Worm (Caenorhabditis elegans) whole organism, L4 larva: ENCODE data around the gene pes-23.
A peak's percentile ranks its signal among the peaks of the same experiment; 100 is the strongest.

ENCODE experiments used
- D1046.2 ChIP-seq: fragments of 200-800 bp; sonication (Bioruptor generic); IDR thresholded peaks from 2 replicates; pipeline ENCODE4 v1.3.6; 2022; ENCODE audit warnings: missing genetic modification characterization, missing compliant biosample characterization
- F10B5.3 ChIP-seq: sonication (generic microtip); optimal IDR thresholded peaks from 2 replicates; lab custom pipeline; 2016; ENCODE audit warnings: mild to moderate bottlenecking, missing genetic modification characterization, missing compliant biosample characterization
- F44E2.7 ChIP-seq: fragments of 200-800 bp; sonication (Bioruptor generic); IDR thresholded peaks from 2 replicates; pipeline ENCODE4 v2.1.2; 2022; ENCODE audit warnings: missing genetic modification characterization, missing compliant biosample characterization
- F49E8.2 ChIP-seq: sonication (generic microtip); optimal IDR thresholded peaks from 2 replicates; lab custom pipeline; 2016; ENCODE audit warnings: missing compliant biosample characterization, mild to moderate bottlenecking, missing genetic modification characterization, borderline replicate concordance
- T20F7.1 ChIP-seq: fragments of 200-800 bp; sonication (Bioruptor generic); optimal IDR thresholded peaks from 2 replicates; lab custom pipeline; 2018; ENCODE audit warnings: mild to moderate bottlenecking, missing genetic modification characterization, missing compliant biosample characterization
- Y48G9A.11 ChIP-seq: fragments of 200-800 bp; sonication (Bioruptor generic); IDR thresholded peaks from 2 replicates; pipeline ENCODE4 v1.3.6; 2022; ENCODE audit warnings: missing genetic modification reagents, missing genetic modification characterization, missing compliant biosample characterization
- Y75B8A.6 ChIP-seq: fragments of 200-800 bp; sonication (Bioruptor generic); IDR thresholded peaks from 2 replicates; pipeline ENCODE4 v1.3.6; 2022; ENCODE audit warnings: missing genetic modification reagents, missing genetic modification characterization, missing compliant biosample characterization
- ZK337.2 ChIP-seq: fragments of 200-800 bp; sonication (Bioruptor generic); IDR thresholded peaks from 2 replicates; pipeline ENCODE4 v1.3.6; 2022; ENCODE audit warnings: missing genetic modification reagents, missing genetic modification characterization, missing compliant biosample characterization
- aha-1 ChIP-seq: fragments of 150-350 bp; peaks from one replicate; lab custom pipeline; 2014; ENCODE audit warnings: missing biosample characterization, missing genetic modification characterization
- ama-1 ChIP-seq: fragments of 150-350 bp; optimal IDR thresholded peaks from 2 replicates; lab custom pipeline; 2014; ENCODE audit warnings: inconsistent platforms, mixed read lengths
- ceh-44 ChIP-seq: fragments of 200-800 bp; sonication (Bioruptor generic); IDR thresholded peaks from 2 replicates; pipeline ENCODE4 v1.3.6; 2022; ENCODE audit warnings: missing genetic modification reagents, missing genetic modification characterization, missing compliant biosample characterization
- ceh-82 ChIP-seq: sonication (generic microtip); optimal IDR thresholded peaks from 2 replicates; lab custom pipeline; 2017; ENCODE audit warnings: missing biosample characterization, missing genetic modification characterization
- cey-2 ChIP-seq: sonication (generic microtip); optimal IDR thresholded peaks from 3 replicates; lab custom pipeline; 2017; ENCODE audit warnings: missing genetic modification characterization, mild to moderate bottlenecking, missing compliant biosample characterization, antibody characterized with exemption, borderline replicate concordance; ENCODE audit not compliant: insufficient read depth
- daf-12 ChIP-seq: fragments of 150-350 bp; optimal IDR thresholded peaks from 2 replicates; lab custom pipeline; 2014; ENCODE audit warnings: missing biosample characterization, missing genetic modification reagents, missing genetic modification characterization
- dmd-8 ChIP-seq: fragments of 200-800 bp; sonication (Bioruptor generic); IDR thresholded peaks from 2 replicates; pipeline ENCODE4 v1.3.6; 2022; ENCODE audit warnings: missing genetic modification characterization, missing compliant biosample characterization
- duxl-1 ChIP-seq: sonication (generic microtip); optimal IDR thresholded peaks from 2 replicates; lab custom pipeline; 2016; ENCODE audit warnings: mild to moderate bottlenecking, missing genetic modification characterization, moderate library complexity, missing compliant biosample characterization; ENCODE audit not compliant: poor library complexity
- dve-1 ChIP-seq: sonication (generic microtip); optimal IDR thresholded peaks from 2 replicates; lab custom pipeline; 2017; ENCODE audit warnings: antibody characterized with exemption, mild to moderate bottlenecking, missing genetic modification characterization, missing compliant biosample characterization; ENCODE audit not compliant: insufficient read depth
- egl-27 ChIP-seq: sonication (generic microtip); optimal IDR thresholded peaks from 3 replicates; lab custom pipeline; 2017; ENCODE audit warnings: missing biosample characterization, missing genetic modification reagents, missing genetic modification characterization
- egl-43 ChIP-seq: fragments of 200-800 bp; sonication (Bioruptor generic); IDR thresholded peaks from 2 replicates; pipeline ENCODE4 v1.3.6; 2022; ENCODE audit warnings: missing genetic modification reagents, missing genetic modification characterization, missing compliant biosample characterization
- fos-1 ChIP-seq: fragments of 150-350 bp; optimal IDR thresholded peaks from 2 replicates; lab custom pipeline; 2014; ENCODE audit warnings: missing biosample characterization, missing genetic modification characterization
- hlh-11 ChIP-seq: fragments of 200-800 bp; sonication (Bioruptor generic); optimal IDR thresholded peaks from 2 replicates; lab custom pipeline; 2018; ENCODE audit warnings: mild to moderate bottlenecking, missing genetic modification characterization, missing compliant biosample characterization
- lin-1 ChIP-seq: fragments of 200-800 bp; sonication (Bioruptor generic); IDR thresholded peaks from 2 replicates; pipeline ENCODE4 v1.3.6; 2022; ENCODE audit warnings: missing genetic modification reagents, missing genetic modification characterization, missing compliant biosample characterization
- lin-15B ChIP-seq: fragments of 150-350 bp; sonication (generic microtip); optimal IDR thresholded peaks from 3 replicates; lab custom pipeline; 2014; ENCODE audit warnings: missing biosample characterization, missing genetic modification characterization
- lin-38 ChIP-seq: fragments of 200-800 bp; sonication (Bioruptor generic); IDR thresholded peaks from 2 replicates; pipeline ENCODE4 v1.3.6; 2022; ENCODE audit warnings: missing genetic modification reagents, missing genetic modification characterization, missing compliant biosample characterization
- lin-39 ChIP-seq: fragments of 150-350 bp; optimal IDR thresholded peaks from 2 replicates; lab custom pipeline; 2014; ENCODE audit warnings: missing biosample characterization, missing genetic modification reagents, missing genetic modification characterization
- nhr-10 ChIP-seq: fragments of 150-350 bp; optimal IDR thresholded peaks from 2 replicates; lab custom pipeline; 2014; ENCODE audit warnings: missing biosample characterization, missing genetic modification characterization
- nhr-102 ChIP-seq: sonication (generic microtip); optimal IDR thresholded peaks from 2 replicates; lab custom pipeline; 2016; ENCODE audit warnings: mild to moderate bottlenecking, missing genetic modification characterization, moderate library complexity, missing compliant biosample characterization
- nhr-111 ChIP-seq: fragments of 200-800 bp; sonication (Bioruptor generic); optimal IDR thresholded peaks from 2 replicates; lab custom pipeline; 2018; ENCODE audit warnings: mild to moderate bottlenecking, missing genetic modification characterization, missing compliant biosample characterization
- nhr-237 ChIP-seq: sonication (generic microtip); optimal IDR thresholded peaks from 2 replicates; lab custom pipeline; 2017; ENCODE audit warnings: missing biosample characterization, missing genetic modification characterization
- nhr-25 ChIP-seq: sonication (generic microtip); optimal IDR thresholded peaks from 2 replicates; lab custom pipeline; 2017; ENCODE audit warnings: missing genetic modification characterization, mild to moderate bottlenecking, missing compliant biosample characterization, antibody characterized with exemption, moderate library complexity, borderline replicate concordance; ENCODE audit not compliant: insufficient read depth
- nhr-28 ChIP-seq: fragments of 150-350 bp; optimal IDR thresholded peaks from 2 replicates; lab custom pipeline; 2014; ENCODE audit warnings: missing biosample characterization, missing genetic modification characterization
- nhr-41 ChIP-seq: fragments of 200-800 bp; sonication (Bioruptor generic); IDR thresholded peaks from 2 replicates; pipeline ENCODE4 v1.3.6; 2022; ENCODE audit warnings: missing genetic modification reagents, missing genetic modification characterization, missing compliant biosample characterization
- nhr-76 ChIP-seq: fragments of 150-350 bp; optimal IDR thresholded peaks from 2 replicates; lab custom pipeline; 2014; ENCODE audit warnings: missing biosample characterization, missing genetic modification characterization
- nhr-77 ChIP-seq: fragments of 150-350 bp; optimal IDR thresholded peaks from 2 replicates; lab custom pipeline; 2014; ENCODE audit warnings: missing biosample characterization, missing genetic modification characterization
- pha-4 ChIP-seq, 2 experiments: fragments of 150-350 bp in 1 of 2; fragments of 200-800 bp in 1 of 2; sonication (Bioruptor generic) in 1 of 2; IDR thresholded peaks in 1 of 2; optimal IDR thresholded peaks in 1 of 2; 2 replicates each; pipeline versions ENCODE4 v1.3.6 to Lab custom; 2014 to 2022; ENCODE audit warnings: missing genetic modification characterization in 2 of 2, missing genetic modification reagents in 2 of 2, missing biosample characterization in 1 of 2, missing compliant biosample characterization in 1 of 2
- saeg-2 ChIP-seq: fragments of 200-800 bp; sonication (Bioruptor generic); IDR thresholded peaks from 2 replicates; pipeline ENCODE4 v1.3.6; 2022; ENCODE audit warnings: missing genetic modification reagents, missing genetic modification characterization, missing compliant biosample characterization
- set-16 ChIP-seq: fragments of 200-800 bp; sonication (Bioruptor generic); IDR thresholded peaks from 2 replicates; pipeline ENCODE4 v1.3.6; 2022; ENCODE audit warnings: missing genetic modification reagents, missing genetic modification characterization, missing compliant biosample characterization
- unc-39 ChIP-seq: sonication (generic microtip); optimal IDR thresholded peaks from 2 replicates; lab custom pipeline; 2017; ENCODE audit warnings: missing biosample characterization, missing genetic modification characterization
- unc-62 ChIP-seq, 3 experiments: fragments of 150-350 bp in 1 of 3; sonication (generic microtip); optimal IDR thresholded peaks in 2 of 3; peaks in 1 of 3; 1 replicate in 1 of 3; 2 replicates in 2 of 3; lab custom pipeline; 2014 to 2017; ENCODE audit warnings: missing biosample characterization in 3 of 3, missing genetic modification characterization in 3 of 3, missing genetic modification reagents in 3 of 3, missing genotype in 1 of 3
- zfp-2 ChIP-seq: sonication (generic microtip); optimal IDR thresholded peaks from 2 replicates; lab custom pipeline; 2016; ENCODE audit warnings: mild to moderate bottlenecking, missing genetic modification characterization, missing compliant biosample characterization
- zfp-3 ChIP-seq: fragments of 200-800 bp; sonication (Bioruptor generic); conservative IDR thresholded peaks from 2 replicates; pipeline ENCODE4 v1.3.6; 2022; ENCODE audit warnings: missing genetic modification reagents, missing genetic modification characterization, missing compliant biosample characterization
- zip-11 ChIP-seq: fragments of 200-800 bp; sonication (Bioruptor generic); IDR thresholded peaks from 2 replicates; pipeline ENCODE4 v1.3.6; 2022; ENCODE audit warnings: missing genetic modification characterization, missing compliant biosample characterization

The pes-23 gene

DNA sequence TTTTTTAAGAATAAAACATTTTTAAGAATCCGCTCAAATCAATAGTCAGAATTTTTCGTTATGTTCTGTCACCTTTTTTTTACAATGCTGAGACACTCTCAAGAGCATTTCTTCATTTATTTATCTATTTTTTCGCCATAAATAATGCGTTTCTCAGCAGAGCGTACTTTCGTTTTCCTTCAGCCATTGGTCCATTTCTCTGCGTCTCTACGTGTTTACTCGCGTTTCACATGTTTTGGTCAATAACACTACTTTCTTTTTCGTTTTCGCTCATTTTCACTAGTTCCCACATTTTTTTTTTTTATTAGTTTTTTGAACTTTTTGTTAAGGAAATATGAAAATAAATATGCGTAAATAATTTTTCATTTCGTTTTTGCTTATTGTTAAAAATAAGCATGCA, 33.3 kb downstream of the pes-23 start (continued):
- no peak for TF ChIP-seq F49E8.2 (tag; lab: Kevin White, UChicago)
- no peak for TF ChIP-seq set-16 (GFP tag; lab: Robert Waterston, UW)
- no peak for TF ChIP-seq zip-11 (GFP tag; lab: Robert Waterston, UW)
- TF ChIP-seq egl-27 (tag; lab: Kevin White, UChicago), result no peak
- peak; percentile 52 for TF ChIP-seq nhr-77 (tag; lab: Kevin White, UChicago)
- no peak for TF ChIP-seq lin-15B (tag; lab: Kevin White, UChicago)
- no peak for TF ChIP-seq duxl-1
- TF ChIP-seq Y48G9A.11 (GFP tag; lab: Robert Waterston, UW), result no peak
- TF ChIP-seq hlh-11 (tag; lab: Kevin White, UChicago), result peak; percentile 40
- no peak for TF ChIP-seq ZK337.2
- TF ChIP-seq nhr-25 (tag; lab: Kevin White, UChicago), result no peak
- TF ChIP-seq nhr-102 (tag; lab: Kevin White, UChicago), result no peak
- TF ChIP-seq daf-12, result no peak
- no peak for TF ChIP-seq zfp-2 (tag; lab: Kevin White, UChicago)
- TF ChIP-seq nhr-237 (tag; lab: Kevin White, UChicago), result no peak
- no peak for TF ChIP-seq nhr-111
- TF ChIP-seq aha-1, result peak; percentile 78
- no peak for TF ChIP-seq egl-43 (GFP tag; lab: Robert Waterston, UW)
- TF ChIP-seq zfp-3, result no peak
- peak; percentile 53 for TF ChIP-seq dve-1 (tag; lab: Kevin White, UChicago)
- TF ChIP-seq unc-39 (tag; lab: Kevin White, UChicago), result no peak
- TF ChIP-seq dmd-8 (GFP tag; lab: Robert Waterston, UW), result no peak
- no peak for TF ChIP-seq pha-4 (GFP tag; IDR thresholded peaks at IDR 0.05; lab: Robert Waterston, UW)
- peak; percentile 74 for TF ChIP-seq pha-4 (tag; optimal IDR thresholded peaks at IDR 0.05; lab: Kevin White, UChicago)
- TF ChIP-seq F10B5.3 (tag; lab: Kevin White, UChicago), result no peak
- no peak for TF ChIP-seq Y75B8A.6 (GFP tag; lab: Robert Waterston, UW)
- TF ChIP-seq T20F7.1 (GFP tag; lab: Kevin White, UChicago), result no peak

DNA sequence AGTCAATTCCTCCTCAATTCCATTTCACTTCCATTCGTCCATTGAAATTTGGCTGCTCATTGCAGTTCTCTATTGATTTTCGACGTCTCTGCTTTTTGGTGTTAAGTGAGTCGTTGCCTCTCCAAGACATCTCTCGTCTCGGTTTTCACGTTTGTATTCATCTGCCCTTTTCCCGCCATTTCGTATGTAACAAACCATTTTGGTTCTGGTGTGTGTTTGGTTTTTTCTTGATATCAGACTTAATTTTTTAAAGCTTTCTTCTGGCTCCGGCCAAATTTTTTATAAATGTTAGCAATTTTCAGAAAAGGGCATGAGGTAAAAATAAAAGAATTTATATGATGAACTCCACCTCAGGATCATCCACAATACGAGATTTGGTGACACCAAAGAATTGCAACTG, 34.3 kb downstream of the pes-23 start, which contains the start of gene C16E9.2:
C16E9.2 (plus strand) TSS at position 301 of the 400 bp plus-strand sequence.
- TF ChIP-seq saeg-2, result no peak
- peak in 1 of 2 experiments; percentile 35 for TF ChIP-seq unc-62 (GFP tag; optimal IDR thresholded peaks at IDR 0.05 in 1 of 2; lab: Kevin White, UChicago)
- no peak for TF ChIP-seq unc-62 (tag; optimal IDR thresholded peaks at IDR 0.05; lab: Kevin White, UChicago)

DNA sequence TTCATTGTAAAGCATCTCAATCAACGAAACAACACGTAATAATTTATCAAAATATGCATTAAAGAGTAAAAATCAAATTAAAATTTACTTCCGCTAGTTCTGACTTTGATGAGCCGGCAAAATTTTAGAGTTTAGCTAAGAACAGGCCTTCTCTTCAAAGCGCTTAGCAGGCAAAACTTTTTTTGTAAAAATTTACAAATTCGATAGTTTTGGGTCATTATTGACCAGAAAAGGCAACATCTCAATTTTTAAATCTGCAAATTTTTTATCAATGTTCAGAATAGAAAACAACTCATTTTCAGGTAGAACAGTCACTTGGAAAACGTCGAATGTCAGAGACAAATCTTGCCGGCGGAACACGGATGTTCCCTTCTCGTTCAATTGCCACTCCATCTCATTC, 36.6 kb downstream of the pes-23 start:
- TF ChIP-seq aha-1 (peak; percentile 8), unc-62 (GFP tag; optimal IDR thresholded peaks at IDR 0.05 in 1 of 2; lab: Kevin White, UChicago) (peak in 1 of 2 experiments; percentile 93), unc-62 (tag; optimal IDR thresholded peaks at IDR 0.05; lab: Kevin White, UChicago) (no peak), ceh-44 (no peak)

DNA sequence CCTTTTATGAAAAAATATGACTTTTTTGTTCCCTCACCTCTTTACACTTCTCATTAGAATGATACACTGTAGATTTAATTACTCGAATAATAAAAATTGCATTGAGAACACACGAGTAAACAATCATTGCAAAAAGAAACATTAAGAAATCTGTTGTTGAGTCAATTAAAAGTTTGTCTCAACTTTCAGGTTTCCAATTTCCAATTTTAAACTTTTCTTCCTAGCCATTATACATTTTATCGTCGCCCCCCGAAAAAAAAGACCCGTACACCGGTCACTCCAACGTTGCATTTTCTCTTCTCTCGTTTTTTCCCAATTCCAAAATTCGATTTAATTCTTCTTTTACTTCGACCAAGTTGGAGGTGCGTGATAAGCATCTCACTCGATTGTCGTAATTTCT, 38.7 kb downstream of the pes-23 start, which contains the start of gene C16E9.1:
C16E9.1 (plus strand) TSS at position 301 of the 400 bp plus-strand sequence.
- TF ChIP-seq lin-39 (tag; lab: Kevin White, UChicago) (no peak), egl-43 (GFP tag; lab: Robert Waterston, UW) (no peak), saeg-2 (no peak), cey-2 (tag; lab: Kevin White, UChicago) (no peak), ZK337.2 (no peak), dmd-8 (GFP tag; lab: Robert Waterston, UW) (no peak), Y75B8A.6 (GFP tag; lab: Robert Waterston, UW) (no peak), fos-1 (tag; lab: Kevin White, UChicago) (no peak), hlh-11 (tag; lab: Kevin White, UChicago) (no peak), D1046.2 (GFP tag; lab: Robert Waterston, UW) (no peak), nhr-76 (no peak), nhr-28 (tag; lab: Kevin White, UChicago) (no peak), F44E2.7 (GFP tag; lab: Robert Waterston, UW) (no peak), lin-1 (GFP tag; lab: Robert Waterston, UW) (no peak), ama-1 (lab: Kevin White, UChicago) (no peak), nhr-10 (no peak), ceh-82 (tag; lab: Kevin White, UChicago) (no peak), lin-38 (GFP tag; lab: Robert Waterston, UW) (no peak), nhr-41 (GFP tag; lab: Robert Waterston, UW) (no peak), nhr-25 (tag; lab: Kevin White, UChicago) (no peak)
